Worm (Caenorhabditis elegans) whole organism, L4 larva: ENCODE data around the gene F09G8.10.

ENCODE experiments used
- aly-2 ChIP-seq: sonication (generic microtip); optimal IDR thresholded peaks from 2 replicates; lab custom pipeline; 2018; ENCODE audit warnings: missing biosample characterization, missing genetic modification characterization
- ceh-82 ChIP-seq: sonication (generic microtip); optimal IDR thresholded peaks from 2 replicates; lab custom pipeline; 2017; ENCODE audit warnings: missing biosample characterization, missing genetic modification characterization
- madf-9 ChIP-seq: fragments of 200-800 bp; sonication (Bioruptor generic); conservative IDR thresholded peaks from 2 replicates; pipeline ENCODE4 v1.3.6; 2022; ENCODE audit warnings: missing genetic modification reagents, missing genetic modification characterization, missing compliant biosample characterization
- tag-97 ChIP-seq: fragments of 200-800 bp; sonication (Bioruptor generic); IDR thresholded peaks from 2 replicates; pipeline ENCODE4 v1.3.6; 2022; ENCODE audit warnings: missing genetic modification characterization, missing compliant biosample characterization
- zfp-2 ChIP-seq: sonication (generic microtip); optimal IDR thresholded peaks from 2 replicates; lab custom pipeline; 2016; ENCODE audit warnings: mild to moderate bottlenecking, missing genetic modification characterization, missing compliant biosample characterization
- ztf-11 ChIP-seq: fragments of 150-350 bp; optimal IDR thresholded peaks from 2 replicates; lab custom pipeline; 2014; ENCODE audit warnings: missing biosample characterization, missing genetic modification characterization

DNA sequence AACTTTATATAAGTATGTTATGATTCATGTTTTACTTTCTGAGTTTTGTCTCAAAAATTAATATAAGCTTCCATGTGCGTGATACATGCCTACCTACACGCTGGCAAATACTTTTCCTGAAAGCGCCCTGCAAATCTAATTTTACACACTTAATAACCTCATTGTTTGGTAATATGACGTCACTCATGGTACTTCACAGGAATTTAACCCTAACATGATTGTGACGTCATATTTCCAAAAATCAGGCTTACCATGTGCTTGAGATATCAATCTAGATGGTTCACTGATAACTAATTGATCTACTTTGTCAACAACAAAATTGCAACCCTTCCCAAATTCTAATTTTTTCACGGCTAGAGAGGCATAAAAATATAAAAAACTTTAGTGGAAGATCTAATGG, 31.5 kb upstream of the F09G8.10 start:
- TF ChIP-seq madf-9 (GFP tag; lab: Robert Waterston, UW): no peak
- TF ChIP-seq zfp-2: no peak
- no peak for TF ChIP-seq aly-2 (tag; lab: Kevin White, UChicago)
- TF ChIP-seq tag-97 (GFP tag; lab: Robert Waterston, UW): no peak
- no peak for TF ChIP-seq ceh-82 (tag; lab: Kevin White, UChicago)
- no peak for TF ChIP-seq ztf-11 (tag; lab: Kevin White, UChicago)
